Worm (Caenorhabditis elegans): ENCODE measurements around the gene cutc-1.
"Not testable (repeated sequence)": the region's sequence is repeated elsewhere in the genome, so short reads cannot be mapped to it uniquely, and the experiment has no call there.

ce11 chrIII:8441298-8441697 is 37.9 kb upstream of the cutc-1 start:
- not testable (repeated sequence) for TF ChIP-seq lin-39, pqm-1, mdl-1, zag-1 (tag; optimal IDR thresholded peaks at IDR 0.05)

All from whole organism, L4 larva.